Worm (Caenorhabditis elegans) whole organism, L3 larva: ENCODE measurements around the gene cee-1.

Source experiments
- ama-1 ChIP-seq: fragments of 150-350 bp; optimal IDR thresholded peaks from 2 replicates; lab custom pipeline; 2018
- nhr-12 ChIP-seq: fragments of 150-350 bp; optimal IDR thresholded peaks from 2 replicates; lab custom pipeline; 2014; ENCODE audit warnings: missing biosample characterization, missing genetic modification characterization
- pqm-1 ChIP-seq: fragments of 150-350 bp; optimal IDR thresholded peaks from 2 replicates; lab custom pipeline; 2017; ENCODE audit warnings: missing biosample characterization, missing genetic modification characterization, inconsistent platforms
- skn-1 ChIP-seq: fragments of 150-350 bp; optimal IDR thresholded peaks from 2 replicates; lab custom pipeline; 2014; ENCODE audit warnings: missing biosample characterization, missing genetic modification characterization
- unc-62 ChIP-seq: fragments of 150-350 bp; sonication (generic microtip); optimal IDR thresholded peaks from 4 replicates; lab custom pipeline; 2014; ENCODE audit warnings: missing biosample characterization, missing genetic modification reagents, missing genetic modification characterization
- zag-1 ChIP-seq: fragments of 150-350 bp; optimal IDR thresholded peaks from 2 replicates; lab custom pipeline; 2014; ENCODE audit warnings: missing biosample characterization, missing genetic modification characterization
- ztf-11 ChIP-seq: fragments of 150-350 bp; optimal IDR thresholded peaks from 2 replicates; lab custom pipeline; 2014; ENCODE audit warnings: missing biosample characterization, missing genetic modification characterization
- ztf-4 ChIP-seq: fragments of 150-350 bp; optimal IDR thresholded peaks from 2 replicates; lab custom pipeline; 2014; ENCODE audit warnings: missing biosample characterization, missing genetic modification characterization

DNA sequence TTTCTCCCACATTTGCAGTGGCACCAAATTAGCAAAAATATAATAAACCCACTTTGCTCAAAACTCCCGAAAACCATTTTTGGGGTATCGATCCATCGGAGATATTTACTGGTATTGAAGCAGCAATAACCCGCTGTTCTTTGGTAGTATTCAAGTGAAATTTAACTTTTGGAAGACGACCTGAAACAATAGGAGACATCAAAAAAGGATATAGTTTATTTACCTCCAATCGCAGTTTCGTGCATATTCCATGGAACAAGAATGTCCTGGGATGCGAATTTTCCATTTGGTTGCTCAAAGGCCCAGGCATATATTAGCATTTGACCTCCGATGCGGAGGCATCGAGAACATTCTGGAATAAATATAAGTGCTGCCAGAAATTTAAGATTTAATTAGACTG lies 39.1 kb upstream of the cee-1 start:
- TF ChIP-seq ama-1, result no peak
- no peak for TF ChIP-seq pqm-1 (tag; lab: Kevin White, UChicago)
- no peak for TF ChIP-seq ztf-4 (tag; lab: Kevin White, UChicago)
- no peak for TF ChIP-seq ztf-11 (tag; lab: Kevin White, UChicago)
- no peak for TF ChIP-seq unc-62 (GFP tag; lab: Kevin White, UChicago)
- no peak for TF ChIP-seq zag-1
- no peak for TF ChIP-seq nhr-12
- TF ChIP-seq skn-1 (tag; lab: Kevin White, UChicago), result no peak
